Worm (Caenorhabditis elegans) whole organism, mixed stage, embryonic: ENCODE data around the gene C05D9.3.

Experiments
- M03D4.4 ChIP-seq: sonication (generic microtip); optimal IDR thresholded peaks from 2 replicates; lab custom pipeline; 2017; ENCODE audit warnings: mild to moderate bottlenecking, missing genetic modification characterization, missing compliant biosample characterization
- bed-3 ChIP-seq: fragments of 200-800 bp; sonication (Bioruptor generic); optimal IDR thresholded peaks from 3 replicates; lab custom pipeline; 2018; ENCODE audit warnings: mild to moderate bottlenecking, missing genetic modification characterization, moderate library complexity, missing compliant biosample characterization
- blmp-1 ChIP-seq: fragments of 150-350 bp; optimal IDR thresholded peaks from 2 replicates; lab custom pipeline; 2014; ENCODE audit warnings: missing biosample characterization, missing genetic modification characterization
- ceh-39 ChIP-seq: fragments of 150-350 bp; optimal IDR thresholded peaks from 2 replicates; lab custom pipeline; 2014; ENCODE audit warnings: missing biosample characterization, missing genetic modification characterization
- ceh-83 ChIP-seq: fragments of 200-800 bp; sonication (Bioruptor generic); optimal IDR thresholded peaks from 2 replicates; lab custom pipeline; 2018; ENCODE audit warnings: mild to moderate bottlenecking, missing genetic modification characterization, missing compliant biosample characterization
- ces-1 ChIP-seq: fragments of 150-350 bp; optimal IDR thresholded peaks from 2 replicates; lab custom pipeline; 2014; ENCODE audit warnings: missing biosample characterization, missing genetic modification reagents, missing genetic modification characterization
- cnd-1 ChIP-seq: fragments of 200-800 bp; sonication (Bioruptor generic); optimal IDR thresholded peaks from 2 replicates; lab custom pipeline; 2018; ENCODE audit warnings: mild to moderate bottlenecking, missing genetic modification characterization, missing compliant biosample characterization
- drap-1 ChIP-seq: fragments of 200-800 bp; sonication (Bioruptor generic); optimal IDR thresholded peaks from 3 replicates; lab custom pipeline; 2018; ENCODE audit warnings: mild to moderate bottlenecking, missing genetic modification characterization, missing compliant biosample characterization
- elt-1 ChIP-seq: sonication (generic microtip); optimal IDR thresholded peaks from 2 replicates; lab custom pipeline; 2017; ENCODE audit warnings: missing genetic modification characterization, mild to moderate bottlenecking, missing compliant biosample characterization, antibody characterized with exemption, moderate library complexity, borderline replicate concordance; ENCODE audit not compliant: insufficient read depth
- elt-3 ChIP-seq: fragments of 150-350 bp; optimal IDR thresholded peaks from 2 replicates; lab custom pipeline; 2014; ENCODE audit warnings: missing biosample characterization, missing genetic modification characterization
- flh-1 ChIP-seq: fragments of 200-800 bp; sonication (Bioruptor generic); optimal IDR thresholded peaks from 2 replicates; lab custom pipeline; 2018; ENCODE audit warnings: mild to moderate bottlenecking, missing genetic modification characterization, moderate library complexity, missing compliant biosample characterization
- hlh-1 ChIP-seq: fragments of 150-350 bp; optimal IDR thresholded peaks from 2 replicates; lab custom pipeline; 2014; ENCODE audit warnings: missing biosample characterization, missing genetic modification reagents, missing genetic modification characterization
- lin-13 ChIP-seq: fragments of 150-350 bp; optimal IDR thresholded peaks from 2 replicates; lab custom pipeline; 2014; ENCODE audit warnings: missing biosample characterization, missing genetic modification characterization
- lin-32 ChIP-seq: fragments of 200-800 bp; sonication (Bioruptor generic); optimal IDR thresholded peaks from 2 replicates; lab custom pipeline; 2018; ENCODE audit warnings: mild to moderate bottlenecking, missing genetic modification characterization, missing compliant biosample characterization
- lsy-2 ChIP-seq: fragments of 150-350 bp; optimal IDR thresholded peaks from 2 replicates; lab custom pipeline; 2014; ENCODE audit warnings: missing biosample characterization, missing genetic modification characterization
- mab-5 ChIP-seq: fragments of 150-350 bp; optimal IDR thresholded peaks from 2 replicates; lab custom pipeline; 2014; ENCODE audit warnings: missing biosample characterization, missing genetic modification characterization
- mep-1 ChIP-seq: fragments of 150-350 bp; optimal IDR thresholded peaks from 2 replicates; lab custom pipeline; 2017; ENCODE audit warnings: missing biosample characterization, missing genetic modification reagents, missing genetic modification characterization, inconsistent platforms
- mls-2 ChIP-seq: sonication (generic microtip); optimal IDR thresholded peaks from 2 replicates; lab custom pipeline; 2016; ENCODE audit warnings: mild to moderate bottlenecking, missing genetic modification characterization, moderate library complexity, missing compliant biosample characterization
- nhr-12 ChIP-seq: fragments of 150-350 bp; optimal IDR thresholded peaks from 2 replicates; lab custom pipeline; 2014; ENCODE audit warnings: missing biosample characterization, missing genetic modification characterization
- nhr-2 ChIP-seq: fragments of 150-350 bp; optimal IDR thresholded peaks from 2 replicates; lab custom pipeline; 2014; ENCODE audit warnings: missing biosample characterization, missing genetic modification characterization
- nhr-237 ChIP-seq: fragments of 150-350 bp; optimal IDR thresholded peaks from 2 replicates; lab custom pipeline; 2014; ENCODE audit warnings: missing biosample characterization, missing genetic modification characterization
- nhr-28 ChIP-seq: fragments of 150-350 bp; optimal IDR thresholded peaks from 2 replicates; lab custom pipeline; 2014; ENCODE audit warnings: missing biosample characterization, missing genetic modification characterization
- nhr-76 ChIP-seq: sonication (generic microtip); optimal IDR thresholded peaks from 2 replicates; lab custom pipeline; 2017; ENCODE audit warnings: missing biosample characterization, missing genetic modification characterization
- pha-4 ChIP-seq: fragments of 150-350 bp; optimal IDR thresholded peaks from 2 replicates; lab custom pipeline; 2018; ENCODE audit warnings: missing biosample characterization, missing genetic modification reagents, missing genetic modification characterization
- snpc-4 ChIP-seq: fragments of 150-350 bp; optimal IDR thresholded peaks from 2 replicates; lab custom pipeline; 2014; ENCODE audit warnings: missing biosample characterization, missing genetic modification characterization
- tbx-8 ChIP-seq: fragments of 200-800 bp; sonication (Bioruptor generic); optimal IDR thresholded peaks from 2 replicates; lab custom pipeline; 2018; ENCODE audit warnings: mild to moderate bottlenecking, missing genetic modification characterization, moderate library complexity, missing compliant biosample characterization
- unc-120 ChIP-seq: sonication (generic microtip); optimal IDR thresholded peaks from 2 replicates; lab custom pipeline; 2017; ENCODE audit warnings: missing genetic modification characterization, missing compliant biosample characterization; ENCODE audit not compliant: poor library complexity, severe bottlenecking
- unc-62 ChIP-seq: fragments of 150-350 bp; optimal IDR thresholded peaks from 2 replicates; lab custom pipeline; 2014; ENCODE audit warnings: missing biosample characterization, missing genetic modification reagents, missing genetic modification characterization
- zip-8 ChIP-seq: fragments of 150-350 bp; optimal IDR thresholded peaks from 2 replicates; lab custom pipeline; 2014; ENCODE audit warnings: missing biosample characterization, missing genetic modification characterization
- ztf-11 ChIP-seq: fragments of 150-350 bp; optimal IDR thresholded peaks from 2 replicates; lab custom pipeline; 2014; ENCODE audit warnings: missing biosample characterization, missing genetic modification characterization

C05D9.3 gene

ce11 chrX:1068986-1069385 is 42.7 kb upstream of the C05D9.3 start, which contains the start of gene mksr-1:
mksr-1 (minus strand) TSS chrX:1069129.
- TF ChIP-seq cnd-1 (tag; lab: Kevin White, UChicago) (peak; percentile 13), drap-1 (GFP tag; lab: Kevin White, UChicago) (no peak), lin-32 (GFP tag; lab: Kevin White, UChicago) (peak; percentile 76)

- TF ChIP-seq drap-1 (GFP tag; lab: Kevin White, UChicago) (no peak), elt-3 (tag; lab: Kevin White, UChicago) (no peak), nhr-12 (tag; lab: Kevin White, UChicago) (no peak), flh-1 (GFP tag; lab: Kevin White, UChicago) (no peak), mls-2 (no peak), zip-8 (tag; lab: Kevin White, UChicago) (no peak), lin-32 (GFP tag; lab: Kevin White, UChicago) (no peak), elt-1 (no peak), ceh-83 (GFP tag; lab: Kevin White, UChicago) (no peak), tbx-8 (no peak), lsy-2 (tag; lab: Kevin White, UChicago) (no peak)
- TF ChIP-seq, all 35 proteins: peak for 0
Measured at ce11 chrX:1072152-1072551, 39.6 kb upstream of the C05D9.3 start, which contains the start of gene lim-6. lim-6 (plus strand) TSS chrX:1072452.

ce11 chrX:1080549-1080948 is 31.2 kb upstream of the C05D9.3 start, which contains the start of gene pfn-3:
pfn-3 (minus strand) TSS chrX:1080649.
- peak; percentile 14 for TF ChIP-seq unc-62 (GFP tag; lab: Kevin White, UChicago)
- TF ChIP-seq hlh-1 (tag; lab: Kevin White, UChicago) = peak; percentile 33
- peak; percentile 45 for TF ChIP-seq unc-120
- TF ChIP-seq nhr-12 (tag; lab: Kevin White, UChicago) = no peak
- TF ChIP-seq ceh-83 (GFP tag; lab: Kevin White, UChicago) = no peak

- TF ChIP-seq lin-13 (tag; lab: Kevin White, UChicago) = no peak
- no peak for TF ChIP-seq snpc-4 (tag; lab: Kevin White, UChicago)
- no peak for TF ChIP-seq blmp-1 (tag; lab: Kevin White, UChicago)
- no peak for TF ChIP-seq ztf-11 (tag; lab: Kevin White, UChicago)
- peak; percentile 95 for TF ChIP-seq unc-120
- no peak for TF ChIP-seq ces-1 (GFP tag; lab: Kevin White, UChicago)
- TF ChIP-seq ceh-83 (GFP tag; lab: Kevin White, UChicago) = no peak
- peak; percentile 37 for TF ChIP-seq hlh-1 (tag; lab: Kevin White, UChicago)
- no peak for TF ChIP-seq nhr-12 (tag; lab: Kevin White, UChicago)
- TF ChIP-seq mls-2 = no peak
- no peak for TF ChIP-seq elt-1
- no peak for TF ChIP-seq ceh-39 (tag; lab: Kevin White, UChicago)
- no peak for TF ChIP-seq bed-3
- TF ChIP-seq mep-1 (tag; lab: Kevin White, UChicago) = peak; percentile 24
- TF ChIP-seq M03D4.4 = peak; percentile 45
- peak; percentile 64 for TF ChIP-seq unc-62 (GFP tag; lab: Kevin White, UChicago)
- no peak for TF ChIP-seq nhr-76 (tag; lab: Kevin White, UChicago)
- no peak for TF ChIP-seq elt-3 (tag; lab: Kevin White, UChicago)
- TF ChIP-seq zip-8 (tag; lab: Kevin White, UChicago) = no peak
- TF ChIP-seq drap-1 (GFP tag; lab: Kevin White, UChicago) = peak; percentile 30
- no peak for TF ChIP-seq pha-4 (tag; lab: Kevin White, UChicago)
- no peak for TF ChIP-seq nhr-28
- TF ChIP-seq tbx-8 = no peak
- TF ChIP-seq nhr-2 (tag; lab: Kevin White, UChicago) = no peak
- no peak for TF ChIP-seq lsy-2 (tag; lab: Kevin White, UChicago)
- TF ChIP-seq nhr-237 (tag; lab: Kevin White, UChicago) = no peak
- no peak for TF ChIP-seq mab-5 (tag; lab: Kevin White, UChicago)
- TF ChIP-seq lin-32 (GFP tag; lab: Kevin White, UChicago) = no peak
Measured at ce11 chrX:1081927-1082326, 29.8 kb upstream of the C05D9.3 start.

ce11 chrX:1085000-1085399 is 26.7 kb upstream of the C05D9.3 start:
- TF ChIP-seq nhr-2 (tag; lab: Kevin White, UChicago) (no peak), nhr-12 (tag; lab: Kevin White, UChicago) (no peak), elt-1 (no peak)
